Worm (Caenorhabditis elegans) whole organism, L1 larva: ENCODE data around the gene Y38E10A.1.
"Not testable (repeated sequence)": the region's sequence is repeated elsewhere in the genome, so short reads cannot be mapped to it uniquely, and the experiment has no call there.

Experiments used
- Y116A8C.19 ChIP-seq: sonication (generic microtip); optimal IDR thresholded peaks from 2 replicates; lab custom pipeline; 2016; ENCODE audit warnings: missing compliant biosample characterization, missing genetic modification characterization, borderline replicate concordance
- ama-1 ChIP-seq: fragments of 150-350 bp; optimal IDR thresholded peaks from 2 replicates; lab custom pipeline; 2014
- blmp-1 ChIP-seq: fragments of 150-350 bp; optimal IDR thresholded peaks from 2 replicates; lab custom pipeline; 2014; ENCODE audit warnings: missing biosample characterization, missing genetic modification characterization
- ceh-63 ChIP-seq: fragments of 200-800 bp; sonication (Bioruptor generic); optimal IDR thresholded peaks from 2 replicates; lab custom pipeline; 2018; ENCODE audit warnings: mild to moderate bottlenecking, missing genetic modification characterization, missing compliant biosample characterization
- ceh-82 ChIP-seq, 3 experiments: fragments of 150-350 bp in 1 of 3; sonication (generic microtip) in 2 of 3; optimal IDR thresholded peaks; 2 replicates each; lab custom pipeline; 2014 to 2017; ENCODE audit warnings: missing biosample characterization in 3 of 3, missing genetic modification characterization in 3 of 3
- dpl-1 ChIP-seq, 3 experiments: fragments of 150-350 bp in 2 of 3; sonication (generic microtip) in 1 of 3; optimal IDR thresholded peaks; 2 replicates each; lab custom pipeline; 2014 to 2017; ENCODE audit warnings: missing biosample characterization in 3 of 3, missing genetic modification characterization in 3 of 3, missing genetic modification reagents in 3 of 3
- dsc-1 ChIP-seq: sonication (generic microtip); optimal IDR thresholded peaks from 2 replicates; lab custom pipeline; 2016; ENCODE audit warnings: mild to moderate bottlenecking, missing genetic modification characterization, missing compliant biosample characterization
- elt-3 ChIP-seq, 6 experiments: fragments of 150-350 bp in 1 of 6; sonication (generic microtip); optimal IDR thresholded peaks; 2 replicates each; lab custom pipeline; 2017 to 2018; ENCODE audit warnings: missing biosample characterization in 6 of 6, missing genetic modification characterization in 6 of 6, inconsistent platforms in 1 of 6
- ets-5 ChIP-seq: fragments of 200-800 bp; sonication (Bioruptor generic); IDR thresholded peaks from 2 replicates; pipeline ENCODE4 v1.3.6; 2022; ENCODE audit warnings: missing genetic modification characterization, missing compliant biosample characterization
- fkh-8 ChIP-seq: sonication (generic microtip); optimal IDR thresholded peaks from 2 replicates; lab custom pipeline; 2016; ENCODE audit warnings: mild to moderate bottlenecking, missing genetic modification characterization, missing compliant biosample characterization
- hlh-17 ChIP-seq: fragments of 200-800 bp; sonication (Bioruptor generic); optimal IDR thresholded peaks from 2 replicates; lab custom pipeline; 2018; ENCODE audit warnings: missing genetic modification characterization, mild to moderate bottlenecking, missing compliant biosample characterization, moderate library complexity, borderline replicate concordance
- hpl-2 ChIP-seq: fragments of 150-350 bp; optimal IDR thresholded peaks from 2 replicates; lab custom pipeline; 2014; ENCODE audit warnings: missing biosample characterization, missing genetic modification reagents, missing genetic modification characterization
- isw-1 ChIP-seq: fragments of 200-800 bp; sonication (Bioruptor generic); IDR thresholded peaks from 2 replicates; pipeline ENCODE4 v1.3.6; 2022; ENCODE audit warnings: missing genetic modification characterization, missing compliant biosample characterization
- jun-1 ChIP-seq: fragments of 150-350 bp; optimal IDR thresholded peaks from 2 replicates; lab custom pipeline; 2014; ENCODE audit warnings: missing biosample characterization, missing genetic modification reagents, missing genetic modification characterization
- lin-39 ChIP-seq: fragments of 150-350 bp; optimal IDR thresholded peaks from 2 replicates; lab custom pipeline; 2014; ENCODE audit warnings: missing biosample characterization, missing genetic modification reagents, missing genetic modification characterization
- lir-3 ChIP-seq: sonication (generic microtip); optimal IDR thresholded peaks from 2 replicates; lab custom pipeline; 2016; ENCODE audit warnings: mild to moderate bottlenecking, missing genetic modification characterization, moderate library complexity, missing compliant biosample characterization; ENCODE audit not compliant: poor library complexity
- mdl-1 ChIP-seq, 2 experiments: fragments of 150-350 bp; optimal IDR thresholded peaks; 2 replicates each; lab custom pipeline; 2014 to 2017; ENCODE audit warnings: missing biosample characterization in 2 of 2, missing genetic modification characterization in 2 of 2, inconsistent platforms in 1 of 2
- mep-1 ChIP-seq: fragments of 150-350 bp; optimal IDR thresholded peaks from 2 replicates; lab custom pipeline; 2014; ENCODE audit warnings: missing biosample characterization, missing genetic modification characterization
- nhr-11 ChIP-seq: fragments of 150-350 bp; optimal IDR thresholded peaks from 2 replicates; lab custom pipeline; 2014; ENCODE audit warnings: missing biosample characterization, missing genetic modification characterization
- nhr-28 ChIP-seq: fragments of 150-350 bp; optimal IDR thresholded peaks from 2 replicates; lab custom pipeline; 2014; ENCODE audit warnings: missing biosample characterization, missing genetic modification characterization
- nhr-47 ChIP-seq: sonication (generic microtip); optimal IDR thresholded peaks from 2 replicates; lab custom pipeline; 2016; ENCODE audit warnings: mild to moderate bottlenecking, missing genetic modification characterization, moderate library complexity, missing compliant biosample characterization
- nhr-71 ChIP-seq: sonication (generic microtip); optimal IDR thresholded peaks from 2 replicates; lab custom pipeline; 2016; ENCODE audit warnings: mild to moderate bottlenecking, missing genetic modification characterization, moderate library complexity, missing compliant biosample characterization
- nhr-76 ChIP-seq: sonication (generic microtip); optimal IDR thresholded peaks from 2 replicates; lab custom pipeline; 2017; ENCODE audit warnings: missing biosample characterization, missing genetic modification characterization
- nhr-84 ChIP-seq: sonication (generic microtip); optimal IDR thresholded peaks from 2 replicates; lab custom pipeline; 2017; ENCODE audit warnings: missing biosample characterization, missing genetic modification characterization
- nhr-85 ChIP-seq: sonication (generic microtip); peaks from one replicate; lab custom pipeline; 2016; ENCODE audit warnings: missing genetic modification characterization, inconsistent platforms, missing compliant biosample characterization
- pag-3 ChIP-seq: sonication (generic microtip); optimal IDR thresholded peaks from 2 replicates; lab custom pipeline; 2017; ENCODE audit warnings: missing genetic modification characterization, mild to moderate bottlenecking, missing compliant biosample characterization, antibody characterized with exemption, borderline replicate concordance; ENCODE audit not compliant: insufficient read depth
- pqm-1 ChIP-seq: sonication (generic microtip); optimal IDR thresholded peaks from 3 replicates; lab custom pipeline; 2017; ENCODE audit warnings: missing biosample characterization, missing genetic modification characterization
- snu-23 ChIP-seq: sonication (generic microtip); optimal IDR thresholded peaks from 2 replicates; lab custom pipeline; 2016; ENCODE audit warnings: missing genetic modification characterization, missing compliant biosample characterization
- sox-4 ChIP-seq: sonication (generic microtip); optimal IDR thresholded peaks from 2 replicates; lab custom pipeline; 2016; ENCODE audit warnings: missing genetic modification characterization, missing compliant biosample characterization
- swsn-7 ChIP-seq: sonication (generic microtip); optimal IDR thresholded peaks from 2 replicates; lab custom pipeline; 2016; ENCODE audit warnings: missing genetic modification characterization, missing compliant biosample characterization
- tbx-2 ChIP-seq: sonication (generic microtip); optimal IDR thresholded peaks from 2 replicates; lab custom pipeline; 2016; ENCODE audit warnings: missing genetic modification characterization, missing compliant biosample characterization
- tlp-1 ChIP-seq: fragments of 150-350 bp; optimal IDR thresholded peaks from 2 replicates; lab custom pipeline; 2014; ENCODE audit warnings: missing biosample characterization, missing genetic modification characterization
- unc-30 ChIP-seq: sonication (generic microtip); optimal IDR thresholded peaks from 2 replicates; lab custom pipeline; 2017; ENCODE audit warnings: missing biosample characterization, missing genetic modification characterization
- zag-1 ChIP-seq: fragments of 150-350 bp; optimal IDR thresholded peaks from 2 replicates; lab custom pipeline; 2014; ENCODE audit warnings: missing biosample characterization, missing genetic modification characterization

The Y38E10A.1 gene

ce11 chrII:12539395-12539794 is 31.0 kb downstream of the Y38E10A.1 start:
- no peak for TF ChIP-seq nhr-11
- no peak for TF ChIP-seq mep-1
- TF ChIP-seq pqm-1 (tag; lab: Kevin White, UChicago), result no peak

ce11 chrII:12536203-12536602 is 34.2 kb downstream of the Y38E10A.1 start, which contains the start of gene F49C5.3:
Gene F49C5.3, plus strand, starts transcription at chrII:12536503.
- not testable (repeated sequence) for TF ChIP-seq Y116A8C.19 (tag; lab: Kevin White, UChicago); ceh-82 (tag; optimal IDR thresholded peaks at IDR 0.05; lab: Kevin White, UChicago); dpl-1 (GFP tag; optimal IDR thresholded peaks at IDR 0.05; lab: Kevin White, UChicago)

ce11 chrII:12535297-12535803 is 35.1 kb downstream of the Y38E10A.1 start, which contains the start of gene nimk-1:
Gene nimk-1, plus strand, starts transcription at chrII:12535753.
- peak; percentile 64 for TF ChIP-seq dsc-1 (tag; lab: Kevin White, UChicago)
- no peak for TF ChIP-seq sox-4 (tag; lab: Kevin White, UChicago)

ce11 chrII:12530958-12531357 is 39.5 kb downstream of the Y38E10A.1 start, which contains the start of gene srx-120:
Gene srx-120, plus strand, starts transcription at chrII:12531258.
- TF ChIP-seq nhr-71 (tag; lab: Kevin White, UChicago) (no peak), blmp-1 (no peak), mep-1 (no peak), unc-30 (no peak), ama-1 (lab: Kevin White, UChicago) (no peak), nhr-47 (tag; lab: Kevin White, UChicago) (no peak), nhr-76 (tag; lab: Kevin White, UChicago) (no peak), hpl-2 (GFP tag; lab: Kevin White, UChicago) (no peak), tlp-1 (tag; lab: Kevin White, UChicago) (no peak), zag-1 (tag; lab: Kevin White, UChicago) (no peak), lin-39 (tag; lab: Kevin White, UChicago) (no peak)

- TF ChIP-seq nhr-28 (tag; lab: Kevin White, UChicago) (no peak), ets-5 (GFP tag; lab: Robert Waterston, UW) (no peak), nhr-84 (no peak), tbx-2 (no peak), hlh-17 (GFP tag; lab: Kevin White, UChicago) (no peak), elt-3 (tag; optimal IDR thresholded peaks at IDR 0.05; lab: Kevin White, UChicago) (no peak), ceh-63 (GFP tag; lab: Kevin White, UChicago) (no peak), nhr-11 (no peak), Y116A8C.19 (tag; lab: Kevin White, UChicago) (no peak), mdl-1 (tag; optimal IDR thresholded peaks at IDR 0.05; lab: Kevin White, UChicago) (no peak), lin-39 (tag; lab: Kevin White, UChicago) (no peak)
These were observed 42.5 kb downstream of the Y38E10A.1 start, which contains the start of gene srx-119 for ce11 chrII:12527947-12528346. Gene srx-119, plus strand, starts transcription at chrII:12528247.

- TF ChIP-seq hpl-2 (GFP tag; lab: Kevin White, UChicago) (no peak), nhr-28 (tag; lab: Kevin White, UChicago) (no peak), pag-3 (tag; lab: Kevin White, UChicago) (no peak), snu-23 (no peak), lir-3 (tag; lab: Kevin White, UChicago) (no peak), nhr-85 (tag; lab: Kevin White, UChicago) (no peak), jun-1 (tag; lab: Kevin White, UChicago) (no peak), fkh-8 (tag; lab: Kevin White, UChicago) (no peak), isw-1 (no peak), sox-4 (tag; lab: Kevin White, UChicago) (no peak), swsn-7 (tag; lab: Kevin White, UChicago) (no peak)
These were observed 44.9 kb downstream of the Y38E10A.1 start, which contains the start of gene srx-118 for ce11 chrII:12525526-12525925. Gene srx-118, plus strand, starts transcription at chrII:12525826.
